Fruit fly (Drosophila melanogaster) whole organism, embryonic: ENCODE measurements around the gene kat80.

Experiments used
- Blimp-1 ChIP-seq: fragments of 200-800 bp; sonication (Bioruptor generic); optimal IDR thresholded peaks from 3 replicates; lab custom pipeline; 2018; ENCODE audit warnings: missing biosample characterization, missing genetic modification characterization, mild to moderate bottlenecking, moderate library complexity, missing genetic modification reagents
- CG11093 ChIP-seq: fragments of 200-800 bp; sonication (Bioruptor generic); IDR thresholded peaks from 3 replicates; pipeline ENCODE4 v1.3.6; 2022; ENCODE audit warnings: missing biosample characterization, missing genetic modification characterization
- CG11398 ChIP-seq: fragments of 200-800 bp; sonication (Bioruptor generic); optimal IDR thresholded peaks from 2 replicates; lab custom pipeline; 2016; ENCODE audit warnings: missing biosample characterization, missing genetic modification characterization
- CG12659 ChIP-seq: fragments of 200-800 bp; sonication (Bioruptor generic); optimal IDR thresholded peaks from 3 replicates; lab custom pipeline; 2017; ENCODE audit warnings: mild to moderate bottlenecking, missing biosample characterization, missing genetic modification reagents, missing genetic modification characterization
- CG14710 ChIP-seq: fragments of 200-800 bp; sonication (Bioruptor generic); optimal IDR thresholded peaks from 3 replicates; lab custom pipeline; 2019; ENCODE audit warnings: missing biosample characterization, mild to moderate bottlenecking, missing genetic modification characterization, moderate library complexity
- CG14860 ChIP-seq: fragments of 200-800 bp; sonication (Bioruptor generic); IDR thresholded peaks from 3 replicates; pipeline ENCODE4 v1.3.6; 2022; ENCODE audit warnings: missing biosample characterization, missing genetic modification characterization; ENCODE audit not compliant: partially characterized antibody
- CG15269 ChIP-seq: fragments of 200-800 bp; sonication (Bioruptor generic); optimal IDR thresholded peaks from 2 replicates; lab custom pipeline; 2018; ENCODE audit warnings: missing biosample characterization, mild to moderate bottlenecking, missing genetic modification characterization, moderate library complexity
- CG15696 ChIP-seq: fragments of 200-800 bp; sonication (Bioruptor generic); optimal IDR thresholded peaks from 2 replicates; lab custom pipeline; 2019; ENCODE audit warnings: missing biosample characterization, mild to moderate bottlenecking, missing genetic modification characterization, moderate library complexity
- CG16815 ChIP-seq: fragments of 200-800 bp; sonication (Bioruptor generic); optimal IDR thresholded peaks from 3 replicates; lab custom pipeline; 2017; ENCODE audit warnings: missing biosample characterization, mild to moderate bottlenecking, missing genetic modification characterization
- CG2120 ChIP-seq: fragments of 200-800 bp; sonication (Bioruptor generic); optimal IDR thresholded peaks from 3 replicates; lab custom pipeline; 2016; ENCODE audit warnings: missing biosample characterization, missing genetic modification characterization
- CG30020 ChIP-seq: fragments of 200-800 bp; optimal IDR thresholded peaks from 2 replicates; lab custom pipeline; 2019; ENCODE audit warnings: missing biosample characterization, mild to moderate bottlenecking, missing genetic modification characterization, moderate library complexity
- CG31365 ChIP-seq: fragments of 200-800 bp; sonication (Bioruptor generic); optimal IDR thresholded peaks from 2 replicates; lab custom pipeline; 2018; ENCODE audit warnings: missing biosample characterization, mild to moderate bottlenecking, missing genetic modification characterization
- CG32772 ChIP-seq: fragments of 200-800 bp; sonication (Bioruptor generic); IDR thresholded peaks from 2 replicates; pipeline ENCODE4 v1.3.6; 2022; ENCODE audit warnings: missing biosample characterization, missing genetic modification characterization
- CG4424 ChIP-seq: fragments of 200-800 bp; sonication (Bioruptor generic); optimal IDR thresholded peaks from 3 replicates; lab custom pipeline; 2016; ENCODE audit warnings: missing biosample characterization, missing genetic modification characterization
- CG4617 ChIP-seq: fragments of 200-800 bp; sonication (Bioruptor generic); optimal IDR thresholded peaks from 3 replicates; lab custom pipeline; 2016; ENCODE audit warnings: missing biosample characterization, missing genetic modification characterization, borderline replicate concordance
- CG6765 ChIP-seq: fragments of 200-800 bp; sonication (Bioruptor generic); optimal IDR thresholded peaks from 3 replicates; lab custom pipeline; 2017; ENCODE audit warnings: missing biosample characterization, mild to moderate bottlenecking, missing genetic modification characterization
- CG7372 ChIP-seq: fragments of 200-800 bp; sonication (Bioruptor generic); IDR thresholded peaks from 2 replicates; pipeline ENCODE4 v1.3.6; 2022; ENCODE audit warnings: missing biosample characterization, missing genetic modification characterization
- CG7745 ChIP-seq: fragments of 200-800 bp; sonication (Bioruptor generic); optimal IDR thresholded peaks from 2 replicates; lab custom pipeline; 2018; ENCODE audit warnings: missing biosample characterization, mild to moderate bottlenecking, missing genetic modification characterization, moderate library complexity
- CG8765 ChIP-seq: fragments of 200-800 bp; sonication (Bioruptor generic); IDR thresholded peaks from 2 replicates; pipeline ENCODE4 v1.3.6; 2022; ENCODE audit warnings: missing biosample characterization, missing genetic modification characterization
- D ChIP-seq, 2 experiments: fragments of 200-800 bp in 1 of 2; fragments of >200 bp in 1 of 2; sonication (Bioruptor generic) in 1 of 2; optimal IDR thresholded peaks; 2 replicates in 1 of 2; 3 replicates in 1 of 2; lab custom pipeline; 2017; ENCODE audit warnings: mild to moderate bottlenecking in 1 of 2, missing biosample characterization in 1 of 2, missing genetic modification characterization in 1 of 2, missing genetic modification reagents in 1 of 2
- Dp ChIP-seq: fragments of 200-800 bp; sonication (Bioruptor generic); optimal IDR thresholded peaks from 2 replicates; lab custom pipeline; 2018; ENCODE audit warnings: missing biosample characterization, mild to moderate bottlenecking, missing genetic modification characterization, moderate library complexity
- Elba2 ChIP-seq: fragments of 200-800 bp; sonication (Bioruptor generic); optimal IDR thresholded peaks from 3 replicates; lab custom pipeline; 2016; ENCODE audit warnings: missing biosample characterization, missing genetic modification characterization
- H15 ChIP-seq: fragments of 200-800 bp; sonication (Bioruptor generic); IDR thresholded peaks from 3 replicates; pipeline ENCODE4 v1.3.6; 2022; ENCODE audit warnings: missing biosample characterization, missing genetic modification characterization
- HmgZ ChIP-seq: fragments of 200-800 bp; sonication (Bioruptor generic); optimal IDR thresholded peaks from 2 replicates; lab custom pipeline; 2018; ENCODE audit warnings: missing biosample characterization, mild to moderate bottlenecking, missing genetic modification characterization
- Max ChIP-seq: fragments of 200-800 bp; sonication (Bioruptor generic); optimal IDR thresholded peaks from 2 replicates; lab custom pipeline; 2016; ENCODE audit warnings: missing biosample characterization, mild to moderate bottlenecking, missing genetic modification characterization
- Mrtf ChIP-seq: fragments of 200-800 bp; sonication (Bioruptor generic); IDR thresholded peaks from 3 replicates; pipeline ENCODE4 v1.3.6; 2022; ENCODE audit warnings: missing biosample characterization, missing genetic modification characterization
- NfI ChIP-seq: fragments of 200-800 bp; sonication (Bioruptor generic); optimal IDR thresholded peaks from 3 replicates; lab custom pipeline; 2018; ENCODE audit warnings: missing biosample characterization, mild to moderate bottlenecking, missing genetic modification characterization, moderate library complexity
- Optix ChIP-seq: fragments of 200-800 bp; sonication (Bioruptor generic); IDR thresholded peaks from 3 replicates; pipeline ENCODE4 v1.3.6; 2022; ENCODE audit warnings: missing biosample characterization, missing genetic modification characterization
- Rfx ChIP-seq: fragments of 200-800 bp; sonication (Bioruptor generic); IDR thresholded peaks from 2 replicates; pipeline ENCODE4 v1.3.6; 2022; ENCODE audit warnings: missing biosample characterization, missing genetic modification characterization
- Sox100B ChIP-seq: fragments of 200-800 bp; sonication (Bioruptor generic); optimal IDR thresholded peaks from 3 replicates; lab custom pipeline; 2018; ENCODE audit warnings: missing biosample characterization, mild to moderate bottlenecking, missing genetic modification characterization
- Sox102F ChIP-seq: fragments of 200-800 bp; sonication (Bioruptor generic); optimal IDR thresholded peaks from 2 replicates; lab custom pipeline; 2018; ENCODE audit warnings: missing biosample characterization, mild to moderate bottlenecking, missing genetic modification characterization, moderate library complexity
- Sry-β ChIP-seq: fragments of 200-800 bp; sonication (Bioruptor generic); optimal IDR thresholded peaks from 2 replicates; lab custom pipeline; 2018; ENCODE audit warnings: missing biosample characterization, mild to moderate bottlenecking, missing genetic modification characterization, moderate library complexity
- Stat92E ChIP-seq, 3 experiments: fragments of >200 bp in 2 of 3; fragments of 200-800 bp in 1 of 3; sonication (Bioruptor generic) in 1 of 3; optimal IDR thresholded peaks; 2 replicates each; lab custom pipeline; 2017 to 2019; ENCODE audit warnings: missing biosample characterization in 3 of 3, missing genetic modification characterization in 3 of 3, mild to moderate bottlenecking in 1 of 3, moderate library complexity in 1 of 3
- Taf1 ChIP-seq: fragments of 200-800 bp; sonication (Bioruptor generic); IDR thresholded peaks from 2 replicates; pipeline ENCODE4 v1.3.6; 2022; ENCODE audit warnings: missing biosample characterization, missing genetic modification characterization
- YL-1 ChIP-seq: fragments of 200-800 bp; sonication (Bioruptor generic); optimal IDR thresholded peaks from 3 replicates; lab custom pipeline; 2017; ENCODE audit warnings: missing biosample characterization, mild to moderate bottlenecking, missing genetic modification characterization
- amos ChIP-seq: fragments of 200-800 bp; sonication (Bioruptor generic); IDR thresholded peaks from 2 replicates; pipeline ENCODE4 v1.3.6; 2022; ENCODE audit warnings: missing biosample characterization, missing genetic modification characterization; ENCODE audit not compliant: partially characterized antibody
- crc ChIP-seq: fragments of 200-800 bp; sonication (Bioruptor generic); optimal IDR thresholded peaks from 2 replicates; lab custom pipeline; 2016; ENCODE audit warnings: missing biosample characterization, missing genetic modification characterization
- dimm ChIP-seq: fragments of 200-800 bp; sonication (Bioruptor generic); IDR thresholded peaks from 2 replicates; pipeline ENCODE4 v1.3.6; 2022; ENCODE audit warnings: missing biosample characterization, missing genetic modification characterization
- ftz-f1 ChIP-seq: fragments of 200-800 bp; sonication (Bioruptor generic); optimal IDR thresholded peaks from 2 replicates; lab custom pipeline; 2016; ENCODE audit warnings: missing biosample characterization, missing genetic modification characterization
- ham ChIP-seq: fragments of 200-800 bp; sonication (Bioruptor generic); IDR thresholded peaks from 2 replicates; pipeline ENCODE4 v1.3.6; 2022; ENCODE audit warnings: missing biosample characterization, missing genetic modification characterization
- hb ChIP-seq: fragments of 200-800 bp; sonication (Bioruptor generic); IDR thresholded peaks from 3 replicates; pipeline ENCODE4 v1.3.6; 2022; ENCODE audit warnings: missing biosample characterization, missing genetic modification characterization; ENCODE audit not compliant: partially characterized antibody
- insv ChIP-seq, 2 experiments: fragments of 200-800 bp; sonication (Bioruptor generic); optimal IDR thresholded peaks; 3 replicates each; lab custom pipeline; 2016 to 2018; ENCODE audit warnings: missing biosample characterization in 2 of 2, missing genetic modification characterization in 2 of 2
- jumu ChIP-seq: fragments of 200-800 bp; sonication (Bioruptor generic); optimal IDR thresholded peaks from 3 replicates; lab custom pipeline; 2016; ENCODE audit warnings: missing biosample characterization, missing genetic modification characterization
- lmd ChIP-seq: fragments of 200-800 bp; sonication (Bioruptor generic); IDR thresholded peaks from 2 replicates; pipeline ENCODE4 v1.3.6; 2022; ENCODE audit warnings: missing biosample characterization, missing genetic modification characterization
- luna ChIP-seq: fragments of 200-800 bp; sonication (Bioruptor generic); optimal IDR thresholded peaks from 2 replicates; lab custom pipeline; 2016; ENCODE audit warnings: missing biosample characterization, missing genetic modification characterization
- nom ChIP-seq: fragments of 200-800 bp; sonication (Bioruptor generic); optimal IDR thresholded peaks from 2 replicates; lab custom pipeline; 2017; ENCODE audit warnings: missing biosample characterization, missing genetic modification characterization, mild to moderate bottlenecking, moderate library complexity, missing genetic modification reagents
- ro ChIP-seq: fragments of 200-800 bp; sonication (Bioruptor generic); IDR thresholded peaks from 2 replicates; pipeline ENCODE4 v1.3.6; 2022; ENCODE audit warnings: missing biosample characterization, missing genetic modification characterization
- sd ChIP-seq: fragments of 200-800 bp; sonication (Bioruptor generic); optimal IDR thresholded peaks from 3 replicates; lab custom pipeline; 2018; ENCODE audit warnings: missing biosample characterization, mild to moderate bottlenecking, missing genetic modification characterization, moderate library complexity
- sens ChIP-seq: fragments of 200-800 bp; sonication (Bioruptor generic); peaks from one replicate; lab custom pipeline; 2016; ENCODE audit warnings: missing biosample characterization, missing genetic modification characterization
- sima ChIP-seq: fragments of 200-800 bp; sonication (Bioruptor generic); optimal IDR thresholded peaks from 2 replicates; lab custom pipeline; 2016; ENCODE audit warnings: missing biosample characterization, missing genetic modification characterization
- tgo ChIP-seq: fragments of 200-800 bp; sonication (Bioruptor generic); IDR thresholded peaks from 3 replicates; pipeline ENCODE4 v1.3.6; 2022; ENCODE audit warnings: missing biosample characterization, missing genetic modification characterization

Gene kat80

dm6 chrX:16323063-16323462, 47.1 kb upstream of the kat80 start, which contains the start of the genes CG9917 and CG32579 (continued):
- TF ChIP-seq ham (GFP tag; lab: Robert Waterston, UW) (no peak), CG7745 (tag; lab: Kevin White, UChicago) (peak; percentile 100), crc (GFP tag; lab: Kevin White, UChicago) (no peak), Stat92E (GFP tag; optimal IDR thresholded peaks at IDR 0.05; lab: Kevin White, UChicago) (no peak), CG16815 (GFP tag; lab: Kevin White, UChicago) (no peak), Rfx (GFP tag; lab: Robert Waterston, UW) (peak; percentile 38; the same call in 1 of the 2 replicates), CG2120 (GFP tag; lab: Kevin White, UChicago) (no peak), CG31365 (tag; lab: Kevin White, UChicago) (no peak), CG4424 (GFP tag; lab: Kevin White, UChicago) (no peak), Sox100B (GFP tag; lab: Kevin White, UChicago) (no peak), CG14860 (GFP tag; lab: Robert Waterston, UW) (peak; percentile 68; the same call in 2 of the 3 replicates), nom (GFP tag; lab: Kevin White, UChicago) (peak; percentile 34), CG30020 (tag; lab: Kevin White, UChicago) (peak; percentile 28), hb (GFP tag; lab: Robert Waterston, UW) (peak; percentile 81), dimm (no peak), Taf1 (GFP tag; lab: Robert Waterston, UW) (no peak), CG32772 (GFP tag; lab: Robert Waterston, UW) (no peak), CG6765 (GFP tag; lab: Kevin White, UChicago) (no peak), CG12659 (GFP tag; lab: Kevin White, UChicago) (peak; percentile 56), YL-1 (peak; percentile 19), CG14710 (tag; lab: Kevin White, UChicago) (peak; percentile 5), Sox102F (GFP tag; lab: Kevin White, UChicago) (no peak), tgo (GFP tag; lab: Robert Waterston, UW) (no peak), Mrtf (GFP tag; lab: Robert Waterston, UW) (no peak), CG11093 (GFP tag; lab: Robert Waterston, UW) (no peak), sima (GFP tag; lab: Kevin White, UChicago) (no peak), HmgZ (tag; lab: Kevin White, UChicago) (peak; percentile 67), CG8765 (GFP tag; lab: Robert Waterston, UW) (no peak), CG7372 (no peak), Max (GFP tag; lab: Kevin White, UChicago) (no peak), Sry-β (GFP tag; lab: Kevin White, UChicago) (no peak), ftz-f1 (GFP tag; lab: Kevin White, UChicago) (peak; percentile 56), insv (GFP tag; optimal IDR thresholded peaks at IDR 0.05; lab: Kevin White, UChicago) (peak; percentile 86 to 97), luna (no peak), jumu (GFP tag; lab: Kevin White, UChicago) (no peak), Blimp-1 (GFP tag; lab: Kevin White, UChicago) (no peak), CG11398 (GFP tag; lab: Kevin White, UChicago) (no peak), D (optimal IDR thresholded peaks at IDR 0.05; lab: Kevin White, UChicago) (no peak), D (GFP tag; optimal IDR thresholded peaks at IDR 0.05; lab: Kevin White, UChicago) (no peak), NfI (GFP tag; lab: Kevin White, UChicago) (no peak), amos (peak; percentile 86), CG15696 (tag; lab: Kevin White, UChicago) (no peak), sd (no peak), Elba2 (GFP tag; lab: Kevin White, UChicago) (peak; percentile 97), CG15269 (tag; lab: Kevin White, UChicago) (no peak), Optix (GFP tag; lab: Robert Waterston, UW) (no peak), ro (no peak), sens (GFP tag; lab: Kevin White, UChicago) (peak; percentile 72), CG4617 (GFP tag; lab: Kevin White, UChicago) (peak; percentile 28), Dp (GFP tag; lab: Kevin White, UChicago) (peak; percentile 62), H15 (GFP tag; lab: Robert Waterston, UW) (no peak), lmd (GFP tag; lab: Robert Waterston, UW) (no peak)
